Worm (Caenorhabditis elegans) whole organism, late embryonic: Measurements from ENCODE around the gene F13D12.5.

ENCODE experiments used
- C08G9.2 ChIP-seq: sonication (generic microtip); optimal IDR thresholded peaks from 2 replicates; lab custom pipeline; 2016; ENCODE audit warnings: mild to moderate bottlenecking, missing genetic modification characterization, moderate library complexity, missing compliant biosample characterization
- F13H6.1 ChIP-seq: sonication (generic microtip); optimal IDR thresholded peaks from 2 replicates; lab custom pipeline; 2016; ENCODE audit warnings: missing genetic modification characterization, missing compliant biosample characterization
- ama-1 ChIP-seq: fragments of 150-350 bp; optimal IDR thresholded peaks from 2 replicates; lab custom pipeline; 2014
- ceh-34 ChIP-seq: sonication (generic microtip); optimal IDR thresholded peaks from 2 replicates; lab custom pipeline; 2016; ENCODE audit warnings: mild to moderate bottlenecking, missing genetic modification characterization, missing compliant biosample characterization
- ceh-45 ChIP-seq: fragments of 200-800 bp; sonication (Bioruptor generic); IDR thresholded peaks from 2 replicates; pipeline ENCODE4 v1.3.6; 2022; ENCODE audit warnings: missing genetic modification reagents, missing genetic modification characterization, missing compliant biosample characterization
- ceh-6 ChIP-seq: fragments of 200-800 bp; sonication (Bioruptor generic); optimal IDR thresholded peaks from 2 replicates; lab custom pipeline; 2018; ENCODE audit warnings: mild to moderate bottlenecking, missing genetic modification characterization, missing compliant biosample characterization
- ets-4 ChIP-seq: sonication (generic microtip); optimal IDR thresholded peaks from 2 replicates; lab custom pipeline; 2016; ENCODE audit warnings: missing genetic modification characterization, missing compliant biosample characterization
- lin-11 ChIP-seq: fragments of 200-800 bp; sonication (Bioruptor generic); optimal IDR thresholded peaks from 2 replicates; lab custom pipeline; 2018; ENCODE audit warnings: mild to moderate bottlenecking, missing genetic modification characterization, missing compliant biosample characterization
- nhr-232 ChIP-seq: sonication (generic microtip); optimal IDR thresholded peaks from 2 replicates; lab custom pipeline; 2016; ENCODE audit warnings: missing genetic modification characterization, missing compliant biosample characterization
- pha-4 ChIP-seq: fragments of 150-350 bp; optimal IDR thresholded peaks from 2 replicates; lab custom pipeline; 2018; ENCODE audit warnings: missing biosample characterization, missing genetic modification reagents, missing genetic modification characterization
- pqm-1 ChIP-seq: sonication (generic microtip); optimal IDR thresholded peaks from 2 replicates; lab custom pipeline; 2016; ENCODE audit warnings: missing genetic modification characterization, missing compliant biosample characterization
- ref-2 ChIP-seq: sonication (generic microtip); optimal IDR thresholded peaks from 2 replicates; lab custom pipeline; 2016; ENCODE audit warnings: missing genetic modification characterization, missing compliant biosample characterization
- tbx-2 ChIP-seq: sonication (generic microtip); optimal IDR thresholded peaks from 2 replicates; lab custom pipeline; 2016; ENCODE audit warnings: missing genetic modification characterization, missing compliant biosample characterization
- ttx-3 ChIP-seq: sonication (generic microtip); optimal IDR thresholded peaks from 2 replicates; lab custom pipeline; 2016; ENCODE audit warnings: missing genetic modification reagents, missing genetic modification characterization, missing compliant biosample characterization

DNA sequence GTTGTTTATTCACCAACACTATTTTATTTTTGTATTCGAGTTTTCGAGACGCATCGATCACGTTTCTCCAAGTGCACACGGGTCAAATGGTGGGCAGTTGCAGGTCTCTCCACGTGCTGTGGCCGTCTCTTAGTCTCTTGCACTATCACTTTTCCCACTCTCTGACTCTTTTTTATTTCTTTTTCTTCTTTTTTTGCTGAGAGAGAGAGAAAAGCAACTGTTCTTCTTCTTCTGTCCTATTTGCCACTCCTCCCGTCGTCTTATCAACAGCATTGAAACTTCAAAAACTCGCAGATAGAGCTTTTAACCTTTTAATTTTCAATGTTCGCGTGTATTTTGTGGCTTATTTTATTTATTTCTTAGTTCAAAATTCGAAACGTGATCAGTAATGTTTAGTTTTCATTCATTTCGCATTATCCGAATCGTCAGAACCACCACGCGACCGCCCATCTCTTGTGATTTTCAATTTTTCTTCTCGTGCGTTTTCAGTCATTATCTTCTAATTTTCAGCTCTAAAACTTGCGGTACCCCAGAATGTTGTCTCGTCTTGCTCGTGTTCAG is 2.0 kb downstream of the F13D12.5 start, which contains the start of gene alh-8:
- TF ChIP-seq nhr-232 (tag; lab: Kevin White, UChicago): no peak
- TF ChIP-seq ref-2 (tag; lab: Kevin White, UChicago): no peak
- TF ChIP-seq tbx-2: peak; percentile 20
- TF ChIP-seq pqm-1 (tag; lab: Kevin White, UChicago): no peak
- no peak for TF ChIP-seq lin-11 (tag; lab: Kevin White, UChicago)
- TF ChIP-seq ceh-34 (tag; lab: Kevin White, UChicago): no peak
- TF ChIP-seq pha-4: no peak
- TF ChIP-seq ets-4: no peak
- TF ChIP-seq ceh-6 (GFP tag; lab: Kevin White, UChicago): no peak
- no peak for TF ChIP-seq F13H6.1 (tag; lab: Kevin White, UChicago)
- no peak for TF ChIP-seq ama-1 (lab: Kevin White, UChicago)
- TF ChIP-seq ttx-3: no peak
- TF ChIP-seq ceh-45 (GFP tag; lab: Robert Waterston, UW): no peak
- no peak for TF ChIP-seq C08G9.2 (tag; lab: Kevin White, UChicago)
